Fruit fly (Drosophila melanogaster): Measurements from ENCODE around the gene CG34132.
A peak's percentile ranks its signal among the peaks of the same experiment; 100 is the strongest.

Gene CG34132

dm6 chr2L:7885271-7885670, at the start of gene CG34132, which contains the start of gene SmE:
TSS of gene CG34132 (plus strand) at chr2L:7885503.
TSS of gene SmE (minus strand) at chr2L:7885450.
- TF ChIP-seq CG8478 (optimal IDR thresholded peaks at IDR 0.05) (no peak), CTCF (optimal IDR thresholded peaks at IDR 0.05) (peak; percentile 40 to 44)

- TF ChIP-seq CG8478 (optimal IDR thresholded peaks at IDR 0.05) (no peak), CTCF (optimal IDR thresholded peaks at IDR 0.05) (no peak)
Observed at dm6 chr2L:7838024-7838423, 47.3 kb upstream of the CG34132 start.

DNA sequence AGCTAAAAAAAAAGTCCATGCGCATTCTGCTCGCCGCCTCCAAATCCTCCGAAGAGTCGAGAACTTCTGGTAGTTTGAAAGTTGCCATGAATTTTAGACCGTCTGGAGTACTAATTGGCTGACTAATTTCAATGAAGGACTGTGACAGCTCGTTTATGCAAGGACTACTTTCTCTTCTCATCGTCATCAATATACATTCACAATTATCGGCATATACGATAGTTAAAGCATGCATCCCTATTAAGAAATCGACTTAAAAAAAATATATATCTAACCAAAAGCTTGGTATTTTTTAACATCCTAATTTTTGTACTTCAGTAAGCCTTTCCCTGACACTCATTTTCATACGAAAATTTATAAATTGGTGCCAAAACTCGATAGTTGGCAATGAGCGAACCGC, 45.2 kb upstream of the CG34132 start, which contains the start of gene CG14537:
CG14537 (plus strand) TSS at position 301 of the 400 bp plus-strand sequence.
- TF ChIP-seq CTCF (optimal IDR thresholded peaks at IDR 0.05), result no peak
- TF ChIP-seq CG8478 (optimal IDR thresholded peaks at IDR 0.05), result no peak

- no peak for TF ChIP-seq CTCF (optimal IDR thresholded peaks at IDR 0.05)
- no peak for TF ChIP-seq CG8478 (optimal IDR thresholded peaks at IDR 0.05)
Observed at dm6 chr2L:7841244-7841643, 44.1 kb upstream of the CG34132 start.

DNA sequence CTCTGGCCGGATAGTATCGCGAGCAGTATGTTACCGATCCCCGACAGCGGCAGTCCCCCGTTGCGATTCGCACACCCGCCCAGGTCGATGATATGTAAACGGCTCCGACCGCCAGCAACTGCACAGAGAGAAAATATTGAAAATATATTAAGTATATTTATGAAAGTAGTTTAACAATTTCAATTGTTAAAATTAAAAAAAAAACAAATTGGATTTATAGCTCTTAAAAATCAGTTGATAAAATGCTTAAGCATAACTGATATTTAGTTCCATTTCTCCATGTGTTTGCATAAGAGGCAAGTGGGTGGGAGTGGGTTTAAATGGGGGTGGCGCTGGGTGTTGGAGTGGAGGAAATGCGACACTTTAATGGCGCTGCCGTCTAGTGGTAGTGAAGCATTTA, 35.8 kb upstream of the CG34132 start:
- no peak for TF ChIP-seq CG8478 (optimal IDR thresholded peaks at IDR 0.05)
- no peak for TF ChIP-seq CTCF (optimal IDR thresholded peaks at IDR 0.05)

DNA sequence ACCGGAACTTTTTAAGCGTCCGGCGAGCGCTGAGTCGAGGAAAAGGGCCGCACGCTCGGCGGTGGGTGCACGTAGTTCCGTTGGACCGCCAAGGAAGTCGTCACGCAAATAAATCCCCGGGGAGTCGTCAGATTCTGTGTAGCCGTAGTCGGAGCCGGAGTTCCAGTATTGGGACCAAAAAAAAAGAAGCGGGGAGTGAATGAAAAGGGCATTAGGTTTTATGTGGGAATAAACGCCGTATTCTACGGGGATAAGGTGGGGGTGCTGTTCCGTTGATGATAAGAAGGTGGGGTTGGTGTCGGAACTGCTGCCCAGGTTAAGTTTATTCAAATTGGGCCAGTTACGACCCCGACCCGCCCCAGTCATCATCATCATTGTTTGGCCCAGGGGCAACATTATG, 34.9 kb upstream of the CG34132 start:
- no peak for TF ChIP-seq CTCF (optimal IDR thresholded peaks at IDR 0.05)
- no peak for TF ChIP-seq CG8478 (optimal IDR thresholded peaks at IDR 0.05)

- no peak for TF ChIP-seq CG8478 (optimal IDR thresholded peaks at IDR 0.05)
- no peak for TF ChIP-seq CTCF (optimal IDR thresholded peaks at IDR 0.05)
Observed at dm6 chr2L:7851609-7852008, 33.7 kb upstream of the CG34132 start.

DNA sequence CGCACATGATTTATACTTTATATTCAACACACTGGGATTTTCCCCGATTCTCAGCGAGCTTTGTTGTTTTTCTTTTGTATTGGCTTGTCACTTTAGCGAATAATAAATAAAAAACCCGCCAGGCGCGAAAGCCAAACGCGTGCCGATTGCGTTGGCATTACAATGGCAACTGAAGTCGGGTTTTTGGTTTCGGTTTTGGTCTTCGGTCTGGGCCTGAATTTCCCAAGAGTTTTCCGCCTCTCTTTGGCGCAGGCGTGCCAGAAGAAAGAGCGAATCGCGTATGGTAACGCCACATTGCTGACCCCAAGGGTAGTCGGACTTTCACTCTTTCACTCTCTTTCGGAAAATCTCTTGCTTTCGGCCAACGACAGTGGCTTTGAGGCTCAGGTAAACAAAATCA, 30.2 kb upstream of the CG34132 start, which contains the start of gene CG14535:
CG14535 (minus strand) TSS at position 368 of the 400 bp plus-strand sequence.
- TF ChIP-seq CTCF (optimal IDR thresholded peaks at IDR 0.05) (no peak), CG8478 (optimal IDR thresholded peaks at IDR 0.05) (no peak)

dm6 chr2L:7856380-7857127, 28.7 kb upstream of the CG34132 start, which contains the start of gene lectin-28C:
TSS of gene lectin-28C (plus strand) at chr2L:7857077.
- peak; percentile 93 to 94 for TF ChIP-seq CTCF (optimal IDR thresholded peaks at IDR 0.05)

dm6 chr2L:7860739-7861138, 24.6 kb upstream of the CG34132 start, which contains the start of gene TwdlE:
TSS of gene TwdlE (minus strand) at chr2L:7860839.
- no peak for TF ChIP-seq CTCF (optimal IDR thresholded peaks at IDR 0.05)
- TF ChIP-seq CG8478 (optimal IDR thresholded peaks at IDR 0.05), result no peak

- no peak for TF ChIP-seq CTCF (optimal IDR thresholded peaks at IDR 0.05)
- no peak for TF ChIP-seq CG8478 (optimal IDR thresholded peaks at IDR 0.05)
Observed at dm6 chr2L:7861733-7862132, 23.6 kb upstream of the CG34132 start.

DNA sequence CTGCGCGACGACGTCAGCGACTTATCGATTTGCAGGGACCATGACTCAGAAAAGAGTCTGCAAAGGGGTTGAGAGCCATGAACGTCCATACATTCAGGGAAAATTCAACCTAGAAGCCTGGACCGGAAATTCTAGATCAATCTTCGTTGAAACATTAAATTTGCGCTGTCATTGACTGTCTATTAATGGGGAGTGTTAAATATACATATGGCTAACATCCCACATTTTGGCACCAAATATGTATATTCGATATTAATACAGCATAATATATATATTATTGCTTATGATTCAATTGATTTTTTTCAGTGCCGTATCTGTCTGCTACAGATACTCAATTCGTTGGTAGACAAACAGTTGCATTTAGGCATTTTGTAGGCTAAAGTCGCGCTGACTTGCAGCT, 16.7 kb upstream of the CG34132 start:
- TF ChIP-seq CTCF (optimal IDR thresholded peaks at IDR 0.05) (no peak), CG8478 (optimal IDR thresholded peaks at IDR 0.05) (no peak)

DNA sequence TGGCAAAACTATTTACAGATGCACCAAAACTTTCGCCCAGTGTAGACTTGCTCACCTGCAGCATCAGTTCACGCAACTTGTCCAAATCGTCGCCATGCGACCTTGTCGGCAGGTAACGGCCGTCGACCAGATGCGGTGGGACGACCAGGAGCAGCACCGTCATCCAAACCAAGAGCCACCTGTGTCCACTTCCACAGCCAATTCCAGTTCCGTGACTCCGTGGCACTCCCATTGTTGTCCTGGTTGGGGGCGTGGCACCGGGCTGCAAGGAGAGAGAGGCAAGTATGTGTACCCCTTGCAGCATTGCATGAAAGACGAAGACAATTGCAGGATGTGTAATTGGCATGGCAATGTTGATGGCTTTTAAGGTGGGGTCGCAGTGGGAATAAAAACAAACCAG, 15.1 kb upstream of the CG34132 start:
- no peak for TF ChIP-seq CTCF (optimal IDR thresholded peaks at IDR 0.05)
- no peak for TF ChIP-seq CG8478 (optimal IDR thresholded peaks at IDR 0.05)

DNA sequence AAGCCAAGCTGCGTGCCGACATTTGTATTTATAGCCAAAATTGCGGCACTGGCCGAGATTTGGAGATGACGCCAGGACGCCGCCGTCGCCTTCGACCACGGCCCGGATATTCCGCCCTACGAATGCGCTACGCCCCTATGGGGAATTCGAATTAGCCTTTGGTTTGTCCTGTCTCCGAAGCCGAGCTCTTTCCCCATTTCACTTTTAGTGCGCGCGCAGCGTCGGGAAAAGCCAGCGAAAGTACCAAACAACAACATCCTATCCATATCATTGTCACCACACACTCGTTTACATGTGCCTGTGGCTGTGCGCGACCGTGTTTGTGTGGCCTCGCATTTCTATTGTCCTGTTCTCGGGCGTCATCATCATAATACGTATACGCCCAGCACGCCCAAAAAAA, 14.0 kb upstream of the CG34132 start, which contains the start of gene Proc:
Proc (minus strand) TSS at position 101 of the 400 bp plus-strand sequence.
- TF ChIP-seq CG8478 (optimal IDR thresholded peaks at IDR 0.05) (no peak), CTCF (optimal IDR thresholded peaks at IDR 0.05) (no peak)

DNA sequence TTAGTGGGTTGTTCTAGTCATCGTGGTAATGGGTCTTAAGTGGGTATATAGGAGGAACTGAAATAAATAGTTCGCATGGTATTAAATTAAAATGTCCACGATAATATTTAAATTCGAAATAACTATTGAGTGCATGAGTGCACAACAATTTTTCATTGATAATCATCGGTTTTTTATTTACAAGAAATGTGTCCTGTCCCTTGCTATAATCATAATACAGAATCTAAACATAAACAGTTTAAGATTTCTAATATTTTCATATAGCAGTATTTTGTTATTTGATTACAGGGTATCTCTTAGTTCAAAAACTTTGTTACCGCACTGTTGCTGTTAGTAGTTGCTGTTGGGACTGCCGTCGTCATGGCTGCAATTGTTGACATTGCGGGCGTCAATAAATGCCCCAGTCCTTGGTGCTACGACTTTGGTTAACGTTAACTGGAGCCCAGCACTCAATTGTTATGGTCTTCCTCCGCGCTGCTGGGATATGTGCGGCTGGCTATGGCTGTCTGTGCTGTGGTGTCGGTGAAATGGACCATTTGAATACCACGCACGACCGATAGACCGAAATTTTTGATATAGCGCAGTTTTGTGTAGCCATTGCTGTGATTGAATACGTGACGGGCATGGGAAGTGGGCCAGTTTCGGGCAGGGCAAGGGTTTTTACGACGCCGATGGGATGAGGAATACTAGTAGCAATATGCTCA, 13.3 kb upstream of the CG34132 start:
- TF ChIP-seq CTCF (optimal IDR thresholded peaks at IDR 0.05), result no peak
- TF ChIP-seq CG8478 (optimal IDR thresholded peaks at IDR 0.05), result no peak

DNA sequence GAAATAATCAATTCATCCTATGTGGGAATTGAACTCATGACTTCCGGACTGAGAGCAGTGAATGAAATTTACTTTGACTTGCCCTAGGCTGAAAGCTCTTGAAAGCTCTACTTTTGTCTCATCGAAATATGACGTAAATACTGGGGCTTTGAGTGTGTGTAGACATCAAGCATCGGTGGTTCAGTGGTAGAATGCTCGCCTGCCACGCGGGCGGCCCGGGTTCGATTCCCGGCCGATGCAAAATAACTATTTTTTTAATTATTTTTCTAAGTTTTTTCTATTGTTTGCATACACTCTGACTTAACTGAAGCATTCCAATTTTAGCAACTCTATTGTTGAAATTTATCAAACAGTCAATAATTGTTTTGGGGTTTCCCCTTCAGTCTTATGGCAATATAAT, 12.6 kb upstream of the CG34132 start:
- TF ChIP-seq CG8478 (optimal IDR thresholded peaks at IDR 0.05), result no peak
- no peak for TF ChIP-seq CTCF (optimal IDR thresholded peaks at IDR 0.05)
